Worm (Caenorhabditis elegans) whole organism, L1 larva: ENCODE data around the gene ZK688.4.

Experiments used
- F16B12.6 ChIP-seq: fragments of 150-350 bp; optimal IDR thresholded peaks from 2 replicates; lab custom pipeline; 2014; ENCODE audit warnings: missing biosample characterization, missing genetic modification characterization
- alr-1 ChIP-seq: fragments of 200-800 bp; sonication (Bioruptor generic); optimal IDR thresholded peaks from 2 replicates; lab custom pipeline; 2018; ENCODE audit warnings: borderline replicate concordance, mild to moderate bottlenecking, missing genetic modification characterization, missing compliant biosample characterization
- ama-1 ChIP-seq: fragments of 150-350 bp; optimal IDR thresholded peaks from 2 replicates; lab custom pipeline; 2014
- blmp-1 ChIP-seq: fragments of 150-350 bp; optimal IDR thresholded peaks from 2 replicates; lab custom pipeline; 2014; ENCODE audit warnings: missing biosample characterization, missing genetic modification characterization
- ceh-63 ChIP-seq: fragments of 200-800 bp; sonication (Bioruptor generic); optimal IDR thresholded peaks from 2 replicates; lab custom pipeline; 2018; ENCODE audit warnings: mild to moderate bottlenecking, missing genetic modification characterization, missing compliant biosample characterization
- ceh-82 ChIP-seq, 3 experiments: fragments of 150-350 bp in 1 of 3; sonication (generic microtip) in 2 of 3; optimal IDR thresholded peaks; 2 replicates each; lab custom pipeline; 2014 to 2017; ENCODE audit warnings: missing biosample characterization in 3 of 3, missing genetic modification characterization in 3 of 3
- ceh-88 ChIP-seq: fragments of 200-800 bp; sonication (Bioruptor generic); IDR thresholded peaks from 2 replicates; pipeline ENCODE4 v1.3.6; 2022; ENCODE audit warnings: missing genetic modification characterization, missing compliant biosample characterization
- efl-1 ChIP-seq, 4 experiments: fragments of 150-350 bp; optimal IDR thresholded peaks in 3 of 4; peaks in 1 of 4; 1 replicate in 1 of 4; 2 replicates in 3 of 4; lab custom pipeline; 2014; ENCODE audit warnings: missing biosample characterization in 2 of 4, missing genetic modification characterization in 2 of 4, missing genetic modification reagents in 2 of 4
- egl-13 ChIP-seq: sonication (generic microtip); optimal IDR thresholded peaks from 2 replicates; lab custom pipeline; 2016; ENCODE audit warnings: missing genotype, missing genetic modification reagents, missing genetic modification characterization, missing compliant biosample characterization
- elt-3 ChIP-seq, 6 experiments: fragments of 150-350 bp in 1 of 6; sonication (generic microtip); optimal IDR thresholded peaks; 2 replicates each; lab custom pipeline; 2017 to 2018; ENCODE audit warnings: missing biosample characterization in 6 of 6, missing genetic modification characterization in 6 of 6, inconsistent platforms in 1 of 6
- fkh-10 ChIP-seq: sonication (generic microtip); optimal IDR thresholded peaks from 2 replicates; lab custom pipeline; 2017; ENCODE audit warnings: missing biosample characterization, missing genetic modification reagents, missing genetic modification characterization
- fkh-4 ChIP-seq: sonication (generic microtip); optimal IDR thresholded peaks from 2 replicates; lab custom pipeline; 2016; ENCODE audit warnings: missing compliant biosample characterization, missing genetic modification characterization, borderline replicate concordance
- fkh-8 ChIP-seq: sonication (generic microtip); optimal IDR thresholded peaks from 2 replicates; lab custom pipeline; 2016; ENCODE audit warnings: mild to moderate bottlenecking, missing genetic modification characterization, missing compliant biosample characterization
- grh-1 ChIP-seq: fragments of 200-800 bp; sonication (Bioruptor generic); IDR thresholded peaks from 2 replicates; pipeline ENCODE4 v1.3.6; 2022; ENCODE audit warnings: missing genetic modification reagents, missing genetic modification characterization, missing compliant biosample characterization
- lin-14 ChIP-seq: fragments of 200-800 bp; sonication (Bioruptor generic); optimal IDR thresholded peaks from 2 replicates; lab custom pipeline; 2018; ENCODE audit warnings: mild to moderate bottlenecking, missing genetic modification characterization, moderate library complexity, missing compliant biosample characterization
- lin-15B ChIP-seq: fragments of 150-350 bp; sonication (generic microtip); optimal IDR thresholded peaks from 3 replicates; lab custom pipeline; 2014; ENCODE audit warnings: missing biosample characterization, missing genetic modification characterization
- lin-35 ChIP-seq, 2 experiments: fragments of 150-350 bp; optimal IDR thresholded peaks; 2 replicates each; lab custom pipeline; 2014; ENCODE audit warnings: missing biosample characterization in 2 of 2, missing genetic modification characterization in 2 of 2, missing genetic modification reagents in 2 of 2
- lin-39 ChIP-seq: fragments of 150-350 bp; optimal IDR thresholded peaks from 2 replicates; lab custom pipeline; 2014; ENCODE audit warnings: missing biosample characterization, missing genetic modification reagents, missing genetic modification characterization
- mdl-1 ChIP-seq, 2 experiments: fragments of 150-350 bp; optimal IDR thresholded peaks; 2 replicates each; lab custom pipeline; 2014 to 2017; ENCODE audit warnings: missing biosample characterization in 2 of 2, missing genetic modification characterization in 2 of 2, inconsistent platforms in 1 of 2
- nhr-12 ChIP-seq: sonication (generic microtip); optimal IDR thresholded peaks from 2 replicates; lab custom pipeline; 2017; ENCODE audit warnings: missing biosample characterization, missing genetic modification characterization
- nhr-19 ChIP-seq: fragments of 200-800 bp; sonication (Bioruptor generic); conservative IDR thresholded peaks from 2 replicates; pipeline ENCODE4 v1.3.6; 2022; ENCODE audit warnings: missing genetic modification characterization, missing compliant biosample characterization
- nhr-28 ChIP-seq: fragments of 150-350 bp; optimal IDR thresholded peaks from 2 replicates; lab custom pipeline; 2014; ENCODE audit warnings: missing biosample characterization, missing genetic modification characterization
- nhr-47 ChIP-seq: sonication (generic microtip); optimal IDR thresholded peaks from 2 replicates; lab custom pipeline; 2016; ENCODE audit warnings: mild to moderate bottlenecking, missing genetic modification characterization, moderate library complexity, missing compliant biosample characterization
- nhr-71 ChIP-seq: sonication (generic microtip); optimal IDR thresholded peaks from 2 replicates; lab custom pipeline; 2016; ENCODE audit warnings: mild to moderate bottlenecking, missing genetic modification characterization, moderate library complexity, missing compliant biosample characterization
- rnt-1 ChIP-seq: sonication (generic microtip); optimal IDR thresholded peaks from 2 replicates; lab custom pipeline; 2016; ENCODE audit warnings: mild to moderate bottlenecking, missing genetic modification characterization, moderate library complexity, missing compliant biosample characterization
- skn-1 ChIP-seq: fragments of 150-350 bp; optimal IDR thresholded peaks from 2 replicates; lab custom pipeline; 2014; ENCODE audit warnings: missing biosample characterization, missing genetic modification characterization
- snu-23 ChIP-seq: sonication (generic microtip); optimal IDR thresholded peaks from 2 replicates; lab custom pipeline; 2016; ENCODE audit warnings: missing genetic modification characterization, missing compliant biosample characterization
- sox-4 ChIP-seq: sonication (generic microtip); optimal IDR thresholded peaks from 2 replicates; lab custom pipeline; 2016; ENCODE audit warnings: missing genetic modification characterization, missing compliant biosample characterization
- sup-37 ChIP-seq: fragments of 200-800 bp; sonication (Bioruptor generic); optimal IDR thresholded peaks from 2 replicates; lab custom pipeline; 2018; ENCODE audit warnings: mild to moderate bottlenecking, missing genetic modification characterization, missing compliant biosample characterization
- swsn-7 ChIP-seq: sonication (generic microtip); optimal IDR thresholded peaks from 2 replicates; lab custom pipeline; 2016; ENCODE audit warnings: missing genetic modification characterization, missing compliant biosample characterization
- unc-62 ChIP-seq: fragments of 150-350 bp; optimal IDR thresholded peaks from 2 replicates; lab custom pipeline; 2014; ENCODE audit warnings: missing biosample characterization, missing genetic modification reagents, missing genetic modification characterization
- unc-98 ChIP-seq: fragments of 200-800 bp; sonication (Bioruptor generic); IDR thresholded peaks from 2 replicates; pipeline ENCODE4 v1.3.6; 2022; ENCODE audit warnings: missing genetic modification characterization, missing compliant biosample characterization
- ztf-11 ChIP-seq, 2 experiments: sonication (generic microtip); optimal IDR thresholded peaks; 2 replicates each; lab custom pipeline; 2016 to 2017; ENCODE audit warnings: missing genetic modification characterization in 2 of 2, missing biosample characterization in 1 of 2, missing compliant biosample characterization in 1 of 2
- ztf-4 ChIP-seq: fragments of 150-350 bp; optimal IDR thresholded peaks from 2 replicates; lab custom pipeline; 2014; ENCODE audit warnings: missing biosample characterization, missing genetic modification characterization

The ZK688.4 gene

ce11 chrIII:7897733-7898132, 2.9 kb downstream of the ZK688.4 start (continued):
- TF ChIP-seq ceh-82 (tag; optimal IDR thresholded peaks at IDR 0.05; lab: Kevin White, UChicago) (no peak), elt-3 (tag; optimal IDR thresholded peaks at IDR 0.05; lab: Kevin White, UChicago) (peak in 5 of 6 experiments; percentile 27 to 85 (median 48)), ama-1 (no peak), F16B12.6 (tag; lab: Kevin White, UChicago) (no peak), unc-62 (GFP tag; lab: Kevin White, UChicago) (no peak), alr-1 (no peak), nhr-28 (tag; lab: Kevin White, UChicago) (no peak), grh-1 (GFP tag; lab: Robert Waterston, UW) (peak; percentile 83), nhr-19 (GFP tag; lab: Robert Waterston, UW) (peak; percentile 80), swsn-7 (tag; lab: Kevin White, UChicago) (no peak), nhr-47 (tag; lab: Kevin White, UChicago) (peak; percentile 36), lin-15B (tag; lab: Kevin White, UChicago) (no peak), fkh-4 (tag; lab: Kevin White, UChicago) (no peak), ztf-11 (tag; optimal IDR thresholded peaks at IDR 0.05; lab: Kevin White, UChicago) (no peak)

DNA sequence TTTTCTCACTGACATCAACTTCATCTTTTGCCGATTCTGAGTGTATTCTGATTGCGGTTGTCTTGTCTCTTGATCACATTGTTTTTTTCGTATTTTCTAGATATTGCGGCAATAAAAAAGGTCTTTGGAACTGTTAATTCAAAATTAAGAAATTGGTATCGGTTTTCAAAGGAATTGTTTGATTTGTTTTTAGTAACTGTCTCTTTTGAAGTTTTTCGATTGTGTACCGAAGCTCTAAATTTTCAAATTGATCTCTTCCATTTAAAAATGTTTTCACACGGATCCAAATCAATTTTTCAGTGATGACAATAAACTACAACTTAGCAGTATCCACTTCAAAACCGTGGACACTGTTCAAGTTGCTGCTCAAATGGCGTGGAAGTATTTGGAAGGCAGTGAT, 5.9 kb downstream of the ZK688.4 start, which contains the start of gene best-24:
best-24 (plus strand) TSS at position 301 of the 400 bp plus-strand sequence.
- TF ChIP-seq snu-23 (GFP tag; lab: Kevin White, UChicago) (peak; percentile 18), ceh-88 (GFP tag; lab: Robert Waterston, UW) (no peak), blmp-1 (tag; lab: Kevin White, UChicago) (peak; percentile 23), ztf-4 (tag; lab: Kevin White, UChicago) (no peak), lin-14 (peak; percentile 17), lin-35 (GFP tag; optimal IDR thresholded peaks at IDR 0.05; lab: Kevin White, UChicago) (peak in 1 of 2 experiments; percentile 10), efl-1 (optimal IDR thresholded peaks at IDR 0.05; lab: Kevin White, UChicago) (no peak), efl-1 (GFP tag; optimal IDR thresholded peaks at IDR 0.05 in 1 of 2; lab: Kevin White, UChicago) (peak in 1 of 2 experiments; percentile 87)

DNA sequence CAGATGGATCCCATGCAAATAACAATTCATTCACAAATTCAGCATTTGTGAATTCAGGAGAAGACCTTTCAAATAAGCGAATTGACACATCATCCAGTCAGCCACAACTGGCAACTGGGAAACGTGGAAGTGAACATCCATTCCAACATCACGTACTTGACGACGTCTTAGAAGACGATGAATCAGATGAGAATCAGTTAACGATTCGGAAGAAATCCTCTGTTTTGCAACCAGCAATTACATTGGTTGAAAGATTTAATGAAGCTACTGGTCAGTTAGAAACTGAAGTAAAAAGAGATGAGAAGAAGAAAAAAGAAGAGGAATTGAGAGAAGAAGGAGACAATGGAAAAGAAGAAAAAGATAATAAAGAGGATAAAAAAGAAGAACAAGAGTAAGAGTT, 8.6 kb downstream of the ZK688.4 start:
- TF ChIP-seq fkh-10 (GFP tag; lab: Kevin White, UChicago) (no peak), sup-37 (GFP tag; lab: Kevin White, UChicago) (no peak), grh-1 (GFP tag; lab: Robert Waterston, UW) (no peak), unc-98 (no peak), mdl-1 (tag; optimal IDR thresholded peaks at IDR 0.05; lab: Kevin White, UChicago) (no peak), ama-1 (no peak), nhr-71 (tag; lab: Kevin White, UChicago) (no peak), skn-1 (tag; lab: Kevin White, UChicago) (no peak), ceh-88 (GFP tag; lab: Robert Waterston, UW) (no peak), unc-62 (GFP tag; lab: Kevin White, UChicago) (no peak), ceh-63 (GFP tag; lab: Kevin White, UChicago) (no peak), fkh-8 (no peak), nhr-12 (tag; lab: Kevin White, UChicago) (no peak), sox-4 (tag; lab: Kevin White, UChicago) (no peak)

ce11 chrIII:7907515-7907914, 12.7 kb downstream of the ZK688.4 start, which contains the start of gene pcp-5:
Gene pcp-5, minus strand, starts transcription at chrIII:7907615.
- no peak for TF ChIP-seq lin-39 (tag; lab: Kevin White, UChicago)
- peak; percentile 48 for TF ChIP-seq rnt-1 (tag; lab: Kevin White, UChicago)
- no peak for TF ChIP-seq ceh-88 (GFP tag; lab: Robert Waterston, UW)
- peak; percentile 36 for TF ChIP-seq nhr-71 (tag; lab: Kevin White, UChicago)
- no peak for TF ChIP-seq nhr-19 (GFP tag; lab: Robert Waterston, UW)
- TF ChIP-seq mdl-1 (tag; optimal IDR thresholded peaks at IDR 0.05; lab: Kevin White, UChicago) = no peak
- no peak for TF ChIP-seq egl-13
- no peak for TF ChIP-seq fkh-10 (GFP tag; lab: Kevin White, UChicago)
